Fruit fly (Drosophila melanogaster): ENCODE data around the gene msl-1.

Gene msl-1

dm6 chr2L:18688646-18689296 is at the start of gene msl-1:
msl-1 (minus strand) TSS chr2L:18688800.
- no peak for TF ChIP-seq CG8478 (optimal IDR thresholded peaks at IDR 0.05)
- TF ChIP-seq CTCF (optimal IDR thresholded peaks at IDR 0.05), result peak; percentile 36 to 46

- TF ChIP-seq CTCF (optimal IDR thresholded peaks at IDR 0.05) (no peak), CG8478 (optimal IDR thresholded peaks at IDR 0.05) (no peak)
Observed at dm6 chr2L:18737239-18737638, 48.6 kb upstream of the msl-1 start.

dm6 chr2L:18735553-18736167 is 47.1 kb upstream of the msl-1 start:
- TF ChIP-seq CG8478 (optimal IDR thresholded peaks at IDR 0.05), result no peak
- TF ChIP-seq CTCF (optimal IDR thresholded peaks at IDR 0.05), result no peak

- no peak for TF ChIP-seq CG8478 (optimal IDR thresholded peaks at IDR 0.05)
- TF ChIP-seq CTCF (optimal IDR thresholded peaks at IDR 0.05), result no peak
Observed at dm6 chr2L:18732760-18733530, 44.3 kb upstream of the msl-1 start.

dm6 chr2L:18732291-18732690 is 43.7 kb upstream of the msl-1 start, which contains the start of gene CG10348:
CG10348 (minus strand) TSS chr2L:18732524.
- no peak for TF ChIP-seq CTCF (optimal IDR thresholded peaks at IDR 0.05)
- no peak for TF ChIP-seq CG8478 (optimal IDR thresholded peaks at IDR 0.05)

- no peak for TF ChIP-seq CG8478 (optimal IDR thresholded peaks at IDR 0.05)
- TF ChIP-seq CTCF (optimal IDR thresholded peaks at IDR 0.05), result no peak
Observed at dm6 chr2L:18727986-18728385, 39.4 kb upstream of the msl-1 start.

dm6 chr2L:18724842-18725241 is 36.2 kb upstream of the msl-1 start:
- TF ChIP-seq CTCF (optimal IDR thresholded peaks at IDR 0.05) (no peak), CG8478 (optimal IDR thresholded peaks at IDR 0.05) (no peak)

dm6 chr2L:18719583-18719982 is 31.0 kb upstream of the msl-1 start:
- no peak for TF ChIP-seq CG8478 (optimal IDR thresholded peaks at IDR 0.05)
- no peak for TF ChIP-seq CTCF (optimal IDR thresholded peaks at IDR 0.05)

dm6 chr2L:18717365-18718011 is 28.9 kb upstream of the msl-1 start:
- no peak for TF ChIP-seq CTCF (optimal IDR thresholded peaks at IDR 0.05)

dm6 chr2L:18714086-18714485 is 25.5 kb upstream of the msl-1 start:
- TF ChIP-seq CG8478 (optimal IDR thresholded peaks at IDR 0.05) (no peak), CTCF (optimal IDR thresholded peaks at IDR 0.05) (peak in 1 of 2 experiments; percentile 63)

- no peak for TF ChIP-seq CG8478 (optimal IDR thresholded peaks at IDR 0.05)
- no peak for TF ChIP-seq CTCF (optimal IDR thresholded peaks at IDR 0.05)
Observed at dm6 chr2L:18713686-18714085, 25.1 kb upstream of the msl-1 start, which contains the start of gene Irk3. Irk3 (minus strand) TSS chr2L:18713748.

- TF ChIP-seq CG8478 (optimal IDR thresholded peaks at IDR 0.05) (no peak), CTCF (optimal IDR thresholded peaks at IDR 0.05) (no peak)
Observed at dm6 chr2L:18708239-18708891, 19.8 kb upstream of the msl-1 start, which contains the start of the genes Faf2 and Grip71. Faf2 (minus strand) TSS chr2L:18708688. Grip71 (plus strand) TSS chr2L:18708846.

- TF ChIP-seq CG8478 (optimal IDR thresholded peaks at IDR 0.05) (no peak), CTCF (optimal IDR thresholded peaks at IDR 0.05) (no peak)
Observed at dm6 chr2L:18707844-18708238, 19.2 kb upstream of the msl-1 start.

- TF ChIP-seq CTCF (optimal IDR thresholded peaks at IDR 0.05) (no peak), CG8478 (optimal IDR thresholded peaks at IDR 0.05) (no peak)
Observed at dm6 chr2L:18705617-18706046, 17.0 kb upstream of the msl-1 start, which contains the start of gene Jwa. Jwa (minus strand) TSS chr2L:18705703.
